Fruit fly (Drosophila melanogaster) whole organism, prepupa: ENCODE results near the gene CG16820.

Experiments
- CG10631 ChIP-seq: fragments of 200-800 bp; sonication (Bioruptor generic); optimal IDR thresholded peaks from 2 replicates; lab custom pipeline; 2016; ENCODE audit warnings: missing biosample characterization, missing genetic modification characterization
- CG15336 ChIP-seq: fragments of 200-800 bp; sonication (Bioruptor generic); IDR thresholded peaks from 2 replicates; pipeline ENCODE4 v1.3.6; 2022; ENCODE audit warnings: missing biosample characterization, missing genetic modification characterization
- CG1621 ChIP-seq: fragments of 200-800 bp; sonication (Bioruptor generic); optimal IDR thresholded peaks from 3 replicates; lab custom pipeline; 2018; ENCODE audit warnings: missing biosample characterization, mild to moderate bottlenecking, missing genetic modification characterization
- CG3032 ChIP-seq: fragments of 200-800 bp; optimal IDR thresholded peaks from 2 replicates; lab custom pipeline; 2019; ENCODE audit warnings: missing biosample characterization, mild to moderate bottlenecking, missing genetic modification characterization, moderate library complexity
- CG31627 ChIP-seq: fragments of 200-800 bp; sonication (Bioruptor generic); optimal IDR thresholded peaks from 3 replicates; lab custom pipeline; 2016; ENCODE audit warnings: missing biosample characterization, missing genetic modification characterization
- CG32006 ChIP-seq: fragments of 200-800 bp; sonication (Bioruptor generic); optimal IDR thresholded peaks from 3 replicates; lab custom pipeline; 2017; ENCODE audit warnings: missing biosample characterization, mild to moderate bottlenecking, missing genetic modification characterization
- CG34406 ChIP-seq: fragments of 200-800 bp; sonication (Bioruptor generic); optimal IDR thresholded peaks from 3 replicates; lab custom pipeline; 2016; ENCODE audit warnings: missing biosample characterization, missing genetic modification characterization
- CG4318 ChIP-seq: fragments of 200-800 bp; sonication (Bioruptor generic); optimal IDR thresholded peaks from 3 replicates; lab custom pipeline; 2017; ENCODE audit warnings: missing biosample characterization, mild to moderate bottlenecking, missing genetic modification characterization
- CG6276 ChIP-seq: fragments of 200-800 bp; sonication (Bioruptor generic); optimal IDR thresholded peaks from 2 replicates; lab custom pipeline; 2017; ENCODE audit warnings: missing biosample characterization, mild to moderate bottlenecking, missing genetic modification characterization
- CG6792 ChIP-seq: fragments of 200-800 bp; sonication (Bioruptor generic); optimal IDR thresholded peaks from 3 replicates; lab custom pipeline; 2016; ENCODE audit warnings: missing biosample characterization, missing genetic modification characterization
- CG8119 ChIP-seq: fragments of 200-800 bp; sonication (Bioruptor generic); IDR thresholded peaks from 3 replicates; pipeline ENCODE4 v1.3.6; 2022; ENCODE audit warnings: missing biosample characterization, missing genetic modification characterization
- CG8319 ChIP-seq: fragments of 200-800 bp; sonication (Bioruptor generic); optimal IDR thresholded peaks from 3 replicates; lab custom pipeline; 2016; ENCODE audit warnings: missing biosample characterization, missing genetic modification characterization
- CG8632 ChIP-seq: fragments of 200-800 bp; sonication (Bioruptor generic); optimal IDR thresholded peaks from 3 replicates; lab custom pipeline; 2016; ENCODE audit warnings: missing biosample characterization, missing genetic modification characterization
- CG9139 ChIP-seq: fragments of 200-800 bp; sonication (Bioruptor generic); optimal IDR thresholded peaks from 3 replicates; lab custom pipeline; 2017; ENCODE audit warnings: missing biosample characterization, mild to moderate bottlenecking, missing genetic modification characterization
- Eip78C ChIP-seq: fragments of 200-800 bp; sonication (Bioruptor generic); peaks from one replicate; lab custom pipeline; 2016; ENCODE audit warnings: missing biosample characterization, missing genetic modification characterization
- Ets21C ChIP-seq: fragments of 200-800 bp; sonication (Bioruptor generic); optimal IDR thresholded peaks from 3 replicates; lab custom pipeline; 2016; ENCODE audit warnings: missing biosample characterization, missing genetic modification characterization
- Gug ChIP-seq: fragments of 200-800 bp; sonication (Bioruptor generic); IDR thresholded peaks from 2 replicates; pipeline ENCODE4 v1.3.6; 2022; ENCODE audit warnings: missing biosample characterization, missing genetic modification characterization
- Hr39 ChIP-seq: fragments of 200-800 bp; sonication (Bioruptor generic); optimal IDR thresholded peaks from 2 replicates; lab custom pipeline; 2016; ENCODE audit warnings: missing biosample characterization, missing genetic modification characterization
- Hr4 ChIP-seq: fragments of 200-800 bp; sonication (Bioruptor generic); optimal IDR thresholded peaks from 3 replicates; lab custom pipeline; 2016; ENCODE audit warnings: missing biosample characterization, missing genetic modification characterization
- Lpt ChIP-seq: fragments of 200-800 bp; sonication (Bioruptor generic); optimal IDR thresholded peaks from 3 replicates; lab custom pipeline; 2016; ENCODE audit warnings: missing biosample characterization, missing genetic modification characterization
- Sox102F ChIP-seq: fragments of 200-800 bp; sonication (Bioruptor generic); optimal IDR thresholded peaks from 2 replicates; lab custom pipeline; 2016; ENCODE audit warnings: missing biosample characterization, mild to moderate bottlenecking, missing genetic modification characterization
- Sox14 ChIP-seq: fragments of 200-800 bp; sonication (Bioruptor generic); optimal IDR thresholded peaks from 3 replicates; lab custom pipeline; 2016; ENCODE audit warnings: missing biosample characterization, missing genetic modification characterization
- Sox15 ChIP-seq: fragments of 200-800 bp; sonication (Bioruptor generic); optimal IDR thresholded peaks from 3 replicates; lab custom pipeline; 2016; ENCODE audit warnings: missing biosample characterization, missing genetic modification characterization
- achi ChIP-seq: fragments of 200-800 bp; sonication (Bioruptor generic); optimal IDR thresholded peaks from 3 replicates; lab custom pipeline; 2016; ENCODE audit warnings: missing biosample characterization, missing genetic modification characterization
- acj6 ChIP-seq: fragments of 200-800 bp; sonication (Bioruptor generic); optimal IDR thresholded peaks from 3 replicates; lab custom pipeline; 2016; ENCODE audit warnings: missing biosample characterization, missing genetic modification characterization
- cyc ChIP-seq: fragments of 200-800 bp; sonication (Bioruptor generic); optimal IDR thresholded peaks from 3 replicates; lab custom pipeline; 2016; ENCODE audit warnings: missing biosample characterization, missing genetic modification characterization
- dac ChIP-seq: fragments of 200-800 bp; sonication (Bioruptor generic); optimal IDR thresholded peaks from 2 replicates; lab custom pipeline; 2017; ENCODE audit warnings: missing biosample characterization, mild to moderate bottlenecking, missing genetic modification characterization
- eg ChIP-seq: fragments of 200-800 bp; sonication (Bioruptor generic); IDR thresholded peaks from 3 replicates; pipeline ENCODE4 v1.3.6; 2022; ENCODE audit warnings: missing biosample characterization, missing genetic modification characterization
- esn ChIP-seq: fragments of 200-800 bp; sonication (Bioruptor generic); optimal IDR thresholded peaks from 2 replicates; lab custom pipeline; 2016; ENCODE audit warnings: missing biosample characterization, mild to moderate bottlenecking, missing genetic modification characterization, moderate library complexity
- fkh ChIP-seq: fragments of 200-800 bp; sonication (Bioruptor generic); optimal IDR thresholded peaks from 3 replicates; lab custom pipeline; 2017; ENCODE audit warnings: missing biosample characterization, mild to moderate bottlenecking, missing genetic modification characterization, moderate library complexity
- lz ChIP-seq: fragments of 200-800 bp; sonication (Bioruptor generic); optimal IDR thresholded peaks from 3 replicates; lab custom pipeline; 2016; ENCODE audit warnings: missing biosample characterization, missing genetic modification characterization
- net ChIP-seq: fragments of 200-800 bp; sonication (Bioruptor generic); optimal IDR thresholded peaks from 3 replicates; lab custom pipeline; 2016; ENCODE audit warnings: missing biosample characterization, missing genetic modification characterization
- salr ChIP-seq, 2 experiments: fragments of 200-800 bp; sonication (Bioruptor generic); optimal IDR thresholded peaks; 3 replicates each; lab custom pipeline; 2016 to 2018; ENCODE audit warnings: missing biosample characterization in 2 of 2, missing genetic modification characterization in 2 of 2, mild to moderate bottlenecking in 1 of 2
- spab ChIP-seq: fragments of 200-800 bp; sonication (Bioruptor generic); optimal IDR thresholded peaks from 2 replicates; lab custom pipeline; 2017; ENCODE audit warnings: missing biosample characterization, mild to moderate bottlenecking, missing genetic modification characterization, missing genetic modification reagents
- ss ChIP-seq, 2 experiments: fragments of 200-800 bp; sonication (Bioruptor generic); optimal IDR thresholded peaks; 2 replicates in 1 of 2; 3 replicates in 1 of 2; lab custom pipeline; 2017 to 2018; ENCODE audit warnings: mild to moderate bottlenecking in 2 of 2, missing biosample characterization in 2 of 2, missing genetic modification characterization in 2 of 2, moderate library complexity in 1 of 2
- svp ChIP-seq: fragments of 200-800 bp; sonication (Bioruptor generic); peaks from one replicate; lab custom pipeline; 2016; ENCODE audit warnings: missing biosample characterization, missing genetic modification characterization
- topi ChIP-seq: fragments of 200-800 bp; sonication (Bioruptor generic); optimal IDR thresholded peaks from 3 replicates; lab custom pipeline; 2016; ENCODE audit warnings: missing biosample characterization, missing genetic modification characterization
- vri ChIP-seq: fragments of 200-800 bp; sonication (Bioruptor generic); optimal IDR thresholded peaks from 3 replicates; lab custom pipeline; 2016; ENCODE audit warnings: missing biosample characterization, mild to moderate bottlenecking, missing genetic modification characterization

The CG16820 gene

dm6 chr2L:13219281-13220092 lies 26.5 kb upstream of the CG16820 start, which contains the start of the genes CG9426 and mRF1:
Gene CG9426, minus strand, starts transcription at chr2L:13219923.
Gene mRF1, plus strand, starts transcription at chr2L:13219979.
- TF ChIP-seq vri (GFP tag; lab: Kevin White, UChicago) (no peak), topi (GFP tag; lab: Kevin White, UChicago) (peak; percentile 46), ss (GFP tag; optimal IDR thresholded peaks at IDR 0.05; lab: Kevin White, UChicago) (no peak), svp (GFP tag; lab: Kevin White, UChicago) (peak; percentile 80), CG6276 (GFP tag; lab: Kevin White, UChicago) (no peak), CG3032 (tag; lab: Kevin White, UChicago) (peak; percentile 21), lz (GFP tag; lab: Kevin White, UChicago) (peak; percentile 6), fkh (peak; percentile 85), esn (peak; percentile 47), Eip78C (GFP tag; lab: Kevin White, UChicago) (peak; percentile 36), CG8319 (no peak), CG4318 (GFP tag; lab: Kevin White, UChicago) (no peak), CG31627 (peak; percentile 13), achi (GFP tag; lab: Kevin White, UChicago) (no peak), Sox14 (GFP tag; lab: Kevin White, UChicago) (peak; percentile 65)

- TF ChIP-seq CG32006 (no peak), Gug (GFP tag; lab: Robert Waterston, UW) (peak; percentile 35; the same call in 1 of the 2 replicates), CG8632 (GFP tag; lab: Kevin White, UChicago) (peak; percentile 41), eg (GFP tag; lab: Robert Waterston, UW) (peak; percentile 66), CG10631 (GFP tag; lab: Kevin White, UChicago) (peak; percentile 75), acj6 (GFP tag; lab: Kevin White, UChicago) (no peak), svp (GFP tag; lab: Kevin White, UChicago) (no peak), Hr39 (GFP tag; lab: Kevin White, UChicago) (peak; percentile 44), salr (GFP tag; optimal IDR thresholded peaks at IDR 0.05; lab: Kevin White, UChicago) (no peak), CG15336 (peak; percentile 60; the same call in 1 of the 2 replicates), achi (GFP tag; lab: Kevin White, UChicago) (no peak), cyc (GFP tag; lab: Kevin White, UChicago) (peak; percentile 49), fkh (peak; percentile 78), Sox15 (GFP tag; lab: Kevin White, UChicago) (peak; percentile 29), CG34406 (GFP tag; lab: Kevin White, UChicago) (peak; percentile 48), Ets21C (GFP tag; lab: Kevin White, UChicago) (peak; percentile 37), CG6792 (peak; percentile 36), CG31627 (peak; percentile 51), net (no peak), esn (peak; percentile 70), CG8119 (peak; percentile 43; the same call in 1 of the 3 replicates)
These were observed 23.8 kb upstream of the CG16820 start, which contains the start of the genes Ski6 and CG16812 for dm6 chr2L:13222225-13222648. Gene Ski6, minus strand, starts transcription at chr2L:13222429. Gene CG16812, plus strand, starts transcription at chr2L:13222587.

- no peak for TF ChIP-seq Eip78C (GFP tag; lab: Kevin White, UChicago)
- no peak for TF ChIP-seq CG8319
- TF ChIP-seq Sox102F (GFP tag; lab: Kevin White, UChicago) = no peak
- no peak for TF ChIP-seq dac
- TF ChIP-seq spab (GFP tag; lab: Kevin White, UChicago) = no peak
- no peak for TF ChIP-seq CG1621
- TF ChIP-seq CG9139 = no peak
- no peak for TF ChIP-seq Hr4 (GFP tag; lab: Kevin White, UChicago)
- TF ChIP-seq salr (GFP tag; optimal IDR thresholded peaks at IDR 0.05; lab: Kevin White, UChicago) = no peak
- no peak for TF ChIP-seq Lpt (GFP tag; lab: Kevin White, UChicago)
- TF ChIP-seq, all 60 proteins: peak for 0
These were observed 20.7 kb upstream of the CG16820 start, which contains the start of gene CG15480 for dm6 chr2L:13225225-13225840. Gene CG15480, minus strand, starts transcription at chr2L:13225275.
